Worm (Caenorhabditis elegans) whole organism, L1 larva: ENCODE measurements around the gene swp-1.
A peak's percentile ranks its signal among the peaks of the same experiment; 100 is the strongest.

ENCODE experiments used
- C34B4.2 ChIP-seq: sonication (generic microtip); optimal IDR thresholded peaks from 2 replicates; lab custom pipeline; 2017; ENCODE audit warnings: mild to moderate bottlenecking, missing genetic modification characterization, missing compliant biosample characterization
- F16B12.6 ChIP-seq: fragments of 150-350 bp; optimal IDR thresholded peaks from 2 replicates; lab custom pipeline; 2014; ENCODE audit warnings: missing biosample characterization, missing genetic modification characterization
- ama-1 ChIP-seq: fragments of 150-350 bp; optimal IDR thresholded peaks from 2 replicates; lab custom pipeline; 2014
- ceh-63 ChIP-seq: fragments of 200-800 bp; sonication (Bioruptor generic); optimal IDR thresholded peaks from 2 replicates; lab custom pipeline; 2018; ENCODE audit warnings: mild to moderate bottlenecking, missing genetic modification characterization, missing compliant biosample characterization
- ceh-88 ChIP-seq: fragments of 200-800 bp; sonication (Bioruptor generic); IDR thresholded peaks from 2 replicates; pipeline ENCODE4 v1.3.6; 2022; ENCODE audit warnings: missing genetic modification characterization, missing compliant biosample characterization
- efl-1 ChIP-seq, 4 experiments: fragments of 150-350 bp; optimal IDR thresholded peaks in 3 of 4; peaks in 1 of 4; 1 replicate in 1 of 4; 2 replicates in 3 of 4; lab custom pipeline; 2014; ENCODE audit warnings: missing biosample characterization in 2 of 4, missing genetic modification characterization in 2 of 4, missing genetic modification reagents in 2 of 4
- elt-2 ChIP-seq: sonication (generic microtip); optimal IDR thresholded peaks from 2 replicates; lab custom pipeline; 2016; ENCODE audit warnings: missing genetic modification characterization, mild to moderate bottlenecking, inconsistent platforms, missing compliant biosample characterization, missing genetic modification reagents
- fkh-4 ChIP-seq: sonication (generic microtip); optimal IDR thresholded peaks from 2 replicates; lab custom pipeline; 2016; ENCODE audit warnings: missing compliant biosample characterization, missing genetic modification characterization, borderline replicate concordance
- hlh-17 ChIP-seq: fragments of 200-800 bp; sonication (Bioruptor generic); optimal IDR thresholded peaks from 2 replicates; lab custom pipeline; 2018; ENCODE audit warnings: missing genetic modification characterization, mild to moderate bottlenecking, missing compliant biosample characterization, moderate library complexity, borderline replicate concordance
- hpl-2 ChIP-seq: fragments of 150-350 bp; optimal IDR thresholded peaks from 2 replicates; lab custom pipeline; 2014; ENCODE audit warnings: missing biosample characterization, missing genetic modification reagents, missing genetic modification characterization
- jun-1 ChIP-seq: fragments of 150-350 bp; optimal IDR thresholded peaks from 2 replicates; lab custom pipeline; 2014; ENCODE audit warnings: missing biosample characterization, missing genetic modification reagents, missing genetic modification characterization
- lin-35 ChIP-seq, 2 experiments: fragments of 150-350 bp; optimal IDR thresholded peaks; 2 replicates each; lab custom pipeline; 2014; ENCODE audit warnings: missing biosample characterization in 2 of 2, missing genetic modification characterization in 2 of 2, missing genetic modification reagents in 2 of 2
- lir-3 ChIP-seq: sonication (generic microtip); optimal IDR thresholded peaks from 2 replicates; lab custom pipeline; 2016; ENCODE audit warnings: mild to moderate bottlenecking, missing genetic modification characterization, moderate library complexity, missing compliant biosample characterization; ENCODE audit not compliant: poor library complexity
- lsy-2 ChIP-seq, 2 experiments: fragments of 150-350 bp; optimal IDR thresholded peaks; 2 replicates each; lab custom pipeline; 2014; ENCODE audit warnings: missing biosample characterization in 2 of 2, missing genetic modification characterization in 2 of 2
- mef-2 ChIP-seq: fragments of 150-350 bp; optimal IDR thresholded peaks from 2 replicates; lab custom pipeline; 2014; ENCODE audit warnings: missing biosample characterization, missing genetic modification characterization
- nhr-19 ChIP-seq: fragments of 200-800 bp; sonication (Bioruptor generic); conservative IDR thresholded peaks from 2 replicates; pipeline ENCODE4 v1.3.6; 2022; ENCODE audit warnings: missing genetic modification characterization, missing compliant biosample characterization
- nhr-28 ChIP-seq: fragments of 150-350 bp; optimal IDR thresholded peaks from 2 replicates; lab custom pipeline; 2014; ENCODE audit warnings: missing biosample characterization, missing genetic modification characterization
- nhr-71 ChIP-seq: sonication (generic microtip); optimal IDR thresholded peaks from 2 replicates; lab custom pipeline; 2016; ENCODE audit warnings: mild to moderate bottlenecking, missing genetic modification characterization, moderate library complexity, missing compliant biosample characterization
- nhr-84 ChIP-seq: sonication (generic microtip); optimal IDR thresholded peaks from 2 replicates; lab custom pipeline; 2017; ENCODE audit warnings: missing biosample characterization, missing genetic modification characterization
- nhr-85 ChIP-seq: sonication (generic microtip); peaks from one replicate; lab custom pipeline; 2016; ENCODE audit warnings: missing genetic modification characterization, inconsistent platforms, missing compliant biosample characterization
- nhr-90 ChIP-seq: sonication (generic microtip); optimal IDR thresholded peaks from 2 replicates; lab custom pipeline; 2016; ENCODE audit warnings: mild to moderate bottlenecking, missing genetic modification characterization, missing compliant biosample characterization; ENCODE audit not compliant: poor library complexity
- pag-3 ChIP-seq: sonication (generic microtip); optimal IDR thresholded peaks from 2 replicates; lab custom pipeline; 2017; ENCODE audit warnings: missing genetic modification characterization, mild to moderate bottlenecking, missing compliant biosample characterization, antibody characterized with exemption, borderline replicate concordance; ENCODE audit not compliant: insufficient read depth
- pax-3 ChIP-seq: fragments of 200-800 bp; sonication (Bioruptor generic); optimal IDR thresholded peaks from 2 replicates; lab custom pipeline; 2018; ENCODE audit warnings: mild to moderate bottlenecking, missing genetic modification characterization, moderate library complexity, missing compliant biosample characterization
- pqm-1 ChIP-seq: sonication (generic microtip); optimal IDR thresholded peaks from 3 replicates; lab custom pipeline; 2017; ENCODE audit warnings: missing biosample characterization, missing genetic modification characterization
- snu-23 ChIP-seq: sonication (generic microtip); optimal IDR thresholded peaks from 2 replicates; lab custom pipeline; 2016; ENCODE audit warnings: missing genetic modification characterization, missing compliant biosample characterization
- sup-37 ChIP-seq: fragments of 200-800 bp; sonication (Bioruptor generic); optimal IDR thresholded peaks from 2 replicates; lab custom pipeline; 2018; ENCODE audit warnings: mild to moderate bottlenecking, missing genetic modification characterization, missing compliant biosample characterization
- tlp-1 ChIP-seq: fragments of 150-350 bp; optimal IDR thresholded peaks from 2 replicates; lab custom pipeline; 2014; ENCODE audit warnings: missing biosample characterization, missing genetic modification characterization
- unc-30 ChIP-seq: sonication (generic microtip); optimal IDR thresholded peaks from 2 replicates; lab custom pipeline; 2017; ENCODE audit warnings: missing biosample characterization, missing genetic modification characterization
- unc-86 ChIP-seq: sonication (generic microtip); optimal IDR thresholded peaks from 2 replicates; lab custom pipeline; 2016; ENCODE audit warnings: missing genetic modification characterization, missing compliant biosample characterization
- vab-15 ChIP-seq: sonication (generic microtip); optimal IDR thresholded peaks from 2 replicates; lab custom pipeline; 2017; ENCODE audit warnings: missing genotype, mild to moderate bottlenecking, missing genetic modification characterization, missing compliant biosample characterization
- zip-4 ChIP-seq: fragments of 200-800 bp; sonication (Bioruptor generic); optimal IDR thresholded peaks from 2 replicates; lab custom pipeline; 2018; ENCODE audit warnings: mild to moderate bottlenecking, missing genetic modification characterization, moderate library complexity, missing compliant biosample characterization
- ztf-4 ChIP-seq: fragments of 150-350 bp; optimal IDR thresholded peaks from 2 replicates; lab custom pipeline; 2014; ENCODE audit warnings: missing biosample characterization, missing genetic modification characterization

swp-1 gene

ce11 chrIII:5732925-5733324 is 27.6 kb upstream of the swp-1 start, which contains the start of gene B0244.17:
B0244.17 (plus strand) TSS chrIII:5733225.
- no peak for TF ChIP-seq ama-1
- TF ChIP-seq, all 84 proteins: peak for 0

ce11 chrIII:5730980-5731636 is 25.8 kb upstream of the swp-1 start, which contains the start of the genes B0244.9 and B0244.7:
B0244.9 (minus strand) TSS chrIII:5731030.
B0244.7 (plus strand) TSS chrIII:5731501.
- no peak for TF ChIP-seq vab-15
- TF ChIP-seq efl-1 (optimal IDR thresholded peaks at IDR 0.05; lab: Kevin White, UChicago) = no peak
- peak in 1 of 2 experiments; percentile 20 for TF ChIP-seq efl-1 (GFP tag; optimal IDR thresholded peaks at IDR 0.05 in 1 of 2; lab: Kevin White, UChicago)
- TF ChIP-seq elt-2 (tag; lab: Kevin White, UChicago) = peak; percentile 43

- TF ChIP-seq unc-30 (tag; lab: Kevin White, UChicago) = no peak
- no peak for TF ChIP-seq mef-2 (tag; lab: Kevin White, UChicago)
- no peak for TF ChIP-seq ama-1
- TF ChIP-seq ztf-4 (tag; lab: Kevin White, UChicago) = no peak
- TF ChIP-seq jun-1 = no peak
- TF ChIP-seq nhr-84 (tag; lab: Kevin White, UChicago) = no peak
- no peak for TF ChIP-seq nhr-85 (tag; lab: Kevin White, UChicago)
- TF ChIP-seq snu-23 (GFP tag; lab: Kevin White, UChicago) = no peak
- TF ChIP-seq tlp-1 (tag; lab: Kevin White, UChicago) = no peak
- no peak for TF ChIP-seq hlh-17 (GFP tag; lab: Kevin White, UChicago)
- TF ChIP-seq nhr-71 (tag; lab: Kevin White, UChicago) = no peak
These were observed 24.7 kb upstream of the swp-1 start for ce11 chrIII:5730041-5730440.

ce11 chrIII:5729367-5729766 is 24.0 kb upstream of the swp-1 start:
- TF ChIP-seq elt-2 (tag; lab: Kevin White, UChicago) (no peak), pqm-1 (tag; lab: Kevin White, UChicago) (no peak), nhr-90 (no peak)
- TF ChIP-seq, all 84 proteins: peak for 0

ce11 chrIII:5727827-5728226 is 22.5 kb upstream of the swp-1 start, which contains the start of gene egg-1:
egg-1 (plus strand) TSS chrIII:5728180.
- TF ChIP-seq F16B12.6 = no peak
- no peak for TF ChIP-seq pag-3
- no peak for TF ChIP-seq jun-1
- TF ChIP-seq unc-86 (tag; lab: Kevin White, UChicago) = no peak
- no peak for TF ChIP-seq pax-3 (tag; lab: Kevin White, UChicago)
- TF ChIP-seq nhr-28 (tag; lab: Kevin White, UChicago) = no peak
- TF ChIP-seq ceh-63 (GFP tag; lab: Kevin White, UChicago) = no peak
- TF ChIP-seq lin-35 (GFP tag; optimal IDR thresholded peaks at IDR 0.05; lab: Kevin White, UChicago) = no peak
- TF ChIP-seq ceh-88 (GFP tag; lab: Robert Waterston, UW) = no peak
- TF ChIP-seq C34B4.2 (tag; lab: Kevin White, UChicago) = no peak
- TF ChIP-seq zip-4 (GFP tag; lab: Kevin White, UChicago) = no peak
- TF ChIP-seq lsy-2 (tag; optimal IDR thresholded peaks at IDR 0.05; lab: Kevin White, UChicago) = no peak
- no peak for TF ChIP-seq fkh-4 (tag; lab: Kevin White, UChicago)
- TF ChIP-seq hpl-2 = no peak
- TF ChIP-seq sup-37 (GFP tag; lab: Kevin White, UChicago) = no peak
- no peak for TF ChIP-seq lir-3 (tag; lab: Kevin White, UChicago)
- no peak for TF ChIP-seq efl-1 (optimal IDR thresholded peaks at IDR 0.05; lab: Kevin White, UChicago)
- no peak for TF ChIP-seq efl-1 (GFP tag; optimal IDR thresholded peaks at IDR 0.05 in 1 of 2; lab: Kevin White, UChicago)
- no peak for TF ChIP-seq hlh-17 (GFP tag; lab: Kevin White, UChicago)
- no peak for TF ChIP-seq nhr-19 (GFP tag; lab: Robert Waterston, UW)
- TF ChIP-seq nhr-84 (tag; lab: Kevin White, UChicago) = no peak
